Worm (Caenorhabditis elegans): ENCODE measurements around the gene ced-4.

Gene ced-4

ce11 chrIII:4850139-4850538 lies 2.0 kb upstream of the ced-4 start, which contains the start of gene F26A1.1:
TSS of gene F26A1.1 (plus strand) at chrIII:4850507.
- no peak for TF ChIP-seq unc-62 (GFP tag; optimal IDR thresholded peaks at IDR 0.05)

ce11 chrIII:4854918-4855317 lies 2.8 kb downstream of the ced-4 start, which contains the start of gene C35D10.8:
TSS of gene C35D10.8 (plus strand) at chrIII:4855218.
- no peak for TF ChIP-seq unc-62 (GFP tag; optimal IDR thresholded peaks at IDR 0.05)

ce11 chrIII:4856109-4856508 lies 4.0 kb downstream of the ced-4 start, which contains the start of gene C35D10.7:
TSS of gene C35D10.7 (plus strand) at chrIII:4856193.
- no peak for TF ChIP-seq unc-62 (GFP tag; optimal IDR thresholded peaks at IDR 0.05)

ce11 chrIII:4856992-4857391 lies 4.9 kb downstream of the ced-4 start:
- no peak for TF ChIP-seq unc-62 (GFP tag; optimal IDR thresholded peaks at IDR 0.05)

ce11 chrIII:4859039-4859438 lies 6.9 kb downstream of the ced-4 start, which contains the start of gene C35D10.6:
TSS of gene C35D10.6 (plus strand) at chrIII:4859339.
- TF ChIP-seq unc-62 (GFP tag; optimal IDR thresholded peaks at IDR 0.05): no peak

ce11 chrIII:4861744-4862401 lies 9.7 kb downstream of the ced-4 start, which contains the start of the genes C35D10.10 and C35D10.5:
TSS of gene C35D10.10 (minus strand) at chrIII:4861794.
TSS of gene C35D10.5 (plus strand) at chrIII:4862351.
- TF ChIP-seq unc-62 (GFP tag; optimal IDR thresholded peaks at IDR 0.05): no peak

ce11 chrIII:4863127-4863526 lies 11.0 kb downstream of the ced-4 start, which contains the start of gene coq-8:
TSS of gene coq-8 (plus strand) at chrIII:4863427.
- TF ChIP-seq unc-62 (GFP tag; optimal IDR thresholded peaks at IDR 0.05): no peak

- TF ChIP-seq unc-62 (GFP tag; optimal IDR thresholded peaks at IDR 0.05): no peak
Observed at ce11 chrIII:4866762-4867161, 14.6 kb downstream of the ced-4 start, which contains the start of gene C35D10.17. TSS of gene C35D10.17 (plus strand) at chrIII:4867062.

ce11 chrIII:4868643-4869042 lies 16.5 kb downstream of the ced-4 start, which contains the start of the genes msd-4 and C35D10.3:
TSS of gene msd-4 (minus strand) at chrIII:4868743.
TSS of gene C35D10.3 (plus strand) at chrIII:4868921.
- TF ChIP-seq unc-62 (GFP tag; optimal IDR thresholded peaks at IDR 0.05): no peak

ce11 chrIII:4870478-4870877 lies 18.4 kb downstream of the ced-4 start, which contains the start of gene gipc-1:
TSS of gene gipc-1 (plus strand) at chrIII:4870778.
- no peak for TF ChIP-seq unc-62 (GFP tag; optimal IDR thresholded peaks at IDR 0.05)

ce11 chrIII:4873395-4873794 lies 21.3 kb downstream of the ced-4 start:
- TF ChIP-seq unc-62 (GFP tag; optimal IDR thresholded peaks at IDR 0.05): no peak

- TF ChIP-seq unc-62 (GFP tag; optimal IDR thresholded peaks at IDR 0.05): no peak
Observed at ce11 chrIII:4874671-4875070, 22.5 kb downstream of the ced-4 start, which contains the start of gene C35D10.12. TSS of gene C35D10.12 (minus strand) at chrIII:4874771.

ce11 chrIII:4875663-4876062 lies 23.5 kb downstream of the ced-4 start:
- TF ChIP-seq unc-62 (GFP tag; optimal IDR thresholded peaks at IDR 0.05): no peak

- no peak for TF ChIP-seq unc-62 (GFP tag; optimal IDR thresholded peaks at IDR 0.05)
Observed at ce11 chrIII:4878281-4878680, 26.2 kb downstream of the ced-4 start, which contains the start of the genes tost-1 and arx-6. TSS of gene tost-1 (minus strand) at chrIII:4878311. TSS of gene arx-6 (plus strand) at chrIII:4878658.

ce11 chrIII:4879445-4879844 lies 27.3 kb downstream of the ced-4 start, which contains the start of gene C35D10.1:
TSS of gene C35D10.1 (plus strand) at chrIII:4879745.
- TF ChIP-seq unc-62 (GFP tag; optimal IDR thresholded peaks at IDR 0.05): no peak

ce11 chrIII:4881955-4882354 lies 29.8 kb downstream of the ced-4 start:
- TF ChIP-seq unc-62 (GFP tag; optimal IDR thresholded peaks at IDR 0.05): no peak

ce11 chrIII:4883429-4883828 lies 31.3 kb downstream of the ced-4 start, which contains the start of gene clec-5:
TSS of gene clec-5 (minus strand) at chrIII:4883606.
- TF ChIP-seq unc-62 (GFP tag; optimal IDR thresholded peaks at IDR 0.05): no peak
